Fruit fly (Drosophila melanogaster): ENCODE results near the gene boss.

DNA sequence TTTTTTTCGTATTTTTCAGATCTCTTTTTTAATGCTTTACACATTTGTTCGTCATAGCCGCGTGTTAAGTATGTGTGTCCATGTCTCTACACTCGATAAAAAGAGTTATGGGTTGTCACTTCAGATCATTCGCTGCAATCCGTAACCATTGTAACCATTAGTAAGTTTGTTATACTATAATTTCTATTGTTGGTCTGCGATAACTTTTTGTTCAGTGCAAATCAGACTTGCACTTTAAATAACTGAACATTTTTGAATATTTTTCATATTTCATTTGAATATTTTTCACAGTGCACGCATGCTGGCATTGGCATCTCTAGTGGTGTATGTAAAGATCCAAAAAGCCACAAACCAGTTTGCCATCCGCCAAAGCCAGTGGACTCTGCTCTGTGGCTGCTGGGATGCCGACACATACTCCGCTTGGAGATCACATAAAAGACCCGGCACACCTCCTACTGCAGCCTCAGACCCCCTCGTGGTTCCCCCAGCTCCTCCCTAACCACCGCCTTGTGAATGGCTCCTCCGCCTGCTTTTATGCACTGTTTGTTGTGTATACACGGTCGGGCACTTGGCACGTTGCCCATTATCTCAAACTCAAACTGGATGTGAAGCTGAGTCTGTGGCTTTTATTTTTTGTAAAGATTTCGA is 47.2 kb downstream of the boss start:
- TF ChIP-seq CG8478 (optimal IDR thresholded peaks at IDR 0.05) = no peak
- no peak for TF ChIP-seq CTCF (optimal IDR thresholded peaks at IDR 0.05)
